Worm (Caenorhabditis elegans): ENCODE measurements around the gene fbxa-150.
"Not testable (repeated sequence)": the region's sequence is repeated elsewhere in the genome, so short reads cannot be mapped to it uniquely, and the experiment has no call there.

- TF ChIP-seq nhr-84 (tag; optimal IDR thresholded peaks at IDR 0.05); sup-37 (GFP tag; optimal IDR thresholded peaks at IDR 0.05); nhr-71 (tag; optimal IDR thresholded peaks at IDR 0.05); unc-130 (tag; optimal IDR thresholded peaks at IDR 0.05); ces-1 (GFP tag; optimal IDR thresholded peaks at IDR 0.05); pqm-1 (tag; optimal IDR thresholded peaks at IDR 0.05); nhr-28 (tag; optimal IDR thresholded peaks at IDR 0.05); elt-2 (tag; optimal IDR thresholded peaks at IDR 0.05): not testable (repeated sequence)
Measured at ce11 chrV:20513661-20514060, 8.7 kb upstream of the fbxa-150 start, which contains the start of gene Y38H6C.8.

Data from whole organism, L1 larva.